Worm (Caenorhabditis elegans) whole organism, young adult: Measurements from ENCODE around the gene Y69A2AR.24.
A peak's percentile ranks its signal among the peaks of the same experiment; 100 is the strongest.

Source experiments
- B0019.2 ChIP-seq: fragments of 200-800 bp; sonication (Bioruptor generic); conservative IDR thresholded peaks from 2 replicates; pipeline ENCODE4 v1.3.6; 2022; ENCODE audit warnings: missing genetic modification reagents, missing genetic modification characterization, missing compliant biosample characterization
- B0035.1 ChIP-seq: sonication (generic microtip); optimal IDR thresholded peaks from 2 replicates; lab custom pipeline; 2016; ENCODE audit warnings: missing genetic modification characterization, mild to moderate bottlenecking, missing compliant biosample characterization, missing genotype, missing genetic modification reagents
- B0336.3 ChIP-seq: fragments of 200-800 bp; sonication (Bioruptor generic); IDR thresholded peaks from 2 replicates; pipeline ENCODE4 v1.3.6; 2022; ENCODE audit warnings: missing genetic modification characterization, missing compliant biosample characterization
- C06A6.2 ChIP-seq: fragments of 200-800 bp; sonication (Bioruptor generic); conservative IDR thresholded peaks from 2 replicates; pipeline ENCODE4 v1.3.6; 2022; ENCODE audit warnings: missing genetic modification characterization, missing compliant biosample characterization
- F10E7.11 ChIP-seq: sonication (generic microtip); optimal IDR thresholded peaks from 2 replicates; lab custom pipeline; 2017; ENCODE audit warnings: mild to moderate bottlenecking, missing genetic modification characterization, moderate library complexity, missing compliant biosample characterization
- F33H1.4 ChIP-seq: fragments of 200-800 bp; sonication (Bioruptor generic); IDR thresholded peaks from 2 replicates; pipeline ENCODE4 v1.3.6; 2022; ENCODE audit warnings: missing genetic modification reagents, missing genetic modification characterization, missing compliant biosample characterization
- F37B4.10 ChIP-seq: fragments of 200-800 bp; sonication (Bioruptor generic); IDR thresholded peaks from 2 replicates; pipeline ENCODE4 v1.3.6; 2022; ENCODE audit warnings: missing genetic modification characterization, missing compliant biosample characterization
- F55B11.4 ChIP-seq: sonication (generic microtip); optimal IDR thresholded peaks from 2 replicates; lab custom pipeline; 2016; ENCODE audit warnings: missing compliant biosample characterization, missing genetic modification characterization, borderline replicate concordance; ENCODE audit not compliant: insufficient read depth
- Y79H2A.3 ChIP-seq: fragments of 200-800 bp; sonication (Bioruptor generic); conservative IDR thresholded peaks from 2 replicates; pipeline ENCODE4 v1.3.6; 2022; ENCODE audit warnings: missing genetic modification reagents, missing genetic modification characterization, missing compliant biosample characterization
- Y95B8A.8 ChIP-seq: fragments of 200-800 bp; sonication (Bioruptor generic); IDR thresholded peaks from 2 replicates; pipeline ENCODE4 v1.3.6; 2022; ENCODE audit warnings: missing genetic modification reagents, missing genetic modification characterization, missing compliant biosample characterization
- akir-1 ChIP-seq: fragments of 200-800 bp; sonication (Bioruptor generic); optimal IDR thresholded peaks from 2 replicates; lab custom pipeline; 2018; ENCODE audit warnings: mild to moderate bottlenecking, missing genetic modification characterization, moderate library complexity, missing compliant biosample characterization
- aptf-3 ChIP-seq: fragments of 200-800 bp; sonication (Bioruptor generic); IDR thresholded peaks from 2 replicates; pipeline ENCODE4 v1.3.6; 2022; ENCODE audit warnings: missing genetic modification characterization, missing compliant biosample characterization
- athp-1 ChIP-seq: sonication (generic microtip); optimal IDR thresholded peaks from 2 replicates; lab custom pipeline; 2017; ENCODE audit warnings: mild to moderate bottlenecking, missing genetic modification characterization, missing compliant biosample characterization
- attf-3 ChIP-seq: fragments of 200-800 bp; sonication (Bioruptor generic); conservative IDR thresholded peaks from 2 replicates; pipeline ENCODE4 v1.3.6; 2022; ENCODE audit warnings: missing genetic modification reagents, missing genetic modification characterization, missing compliant biosample characterization
- bed-2 ChIP-seq: fragments of 200-800 bp; sonication (Bioruptor generic); IDR thresholded peaks from 2 replicates; pipeline ENCODE4 v1.3.6; 2022; ENCODE audit warnings: missing genetic modification reagents, missing genetic modification characterization, missing compliant biosample characterization
- cebp-1 ChIP-seq, 2 experiments: fragments of 200-800 bp in 1 of 2; sonication (Bioruptor generic) in 1 of 2; sonication (generic microtip) in 1 of 2; IDR thresholded peaks in 1 of 2; optimal IDR thresholded peaks in 1 of 2; 2 replicates each; pipeline versions ENCODE4 v1.3.6 to Lab custom; 2017 to 2022; ENCODE audit warnings: missing compliant biosample characterization in 2 of 2, missing genetic modification characterization in 2 of 2, mild to moderate bottlenecking in 1 of 2, missing genetic modification reagents in 1 of 2, moderate library complexity in 1 of 2
- cebp-2 ChIP-seq: fragments of 200-800 bp; sonication (Bioruptor generic); IDR thresholded peaks from 2 replicates; pipeline ENCODE4 v1.3.6; 2022; ENCODE audit warnings: missing genetic modification characterization, missing compliant biosample characterization
- ceh-58 ChIP-seq: fragments of 200-800 bp; sonication (Bioruptor generic); IDR thresholded peaks from 2 replicates; pipeline ENCODE4 v1.3.6; 2022; ENCODE audit warnings: missing genetic modification characterization, missing compliant biosample characterization
- ceh-79 ChIP-seq: sonication (generic microtip); optimal IDR thresholded peaks from 2 replicates; lab custom pipeline; 2017; ENCODE audit warnings: mild to moderate bottlenecking, missing genetic modification characterization, missing compliant biosample characterization
- ceh-91 ChIP-seq: fragments of 200-800 bp; sonication (Bioruptor generic); IDR thresholded peaks from 2 replicates; pipeline ENCODE4 v1.3.6; 2022; ENCODE audit warnings: missing genetic modification reagents, missing genetic modification characterization, missing compliant biosample characterization
- fkh-3 ChIP-seq: sonication (generic microtip); optimal IDR thresholded peaks from 2 replicates; lab custom pipeline; 2016; ENCODE audit warnings: mild to moderate bottlenecking, missing genetic modification characterization, missing compliant biosample characterization
- gei-17 ChIP-seq: fragments of 200-800 bp; sonication (Bioruptor generic); optimal IDR thresholded peaks from 2 replicates; lab custom pipeline; 2018; ENCODE audit warnings: mild to moderate bottlenecking, missing genetic modification characterization, missing compliant biosample characterization
- hrde-1 ChIP-seq: sonication (generic microtip); optimal IDR thresholded peaks from 2 replicates; lab custom pipeline; 2016; ENCODE audit warnings: missing genetic modification characterization, mild to moderate bottlenecking, missing compliant biosample characterization, moderate library complexity, missing genotype, missing genetic modification reagents, borderline replicate concordance
- hsf-1 ChIP-seq: fragments of 200-800 bp; sonication (Bioruptor generic); IDR thresholded peaks from 2 replicates; pipeline ENCODE4 v1.3.6; 2022; ENCODE audit warnings: missing genetic modification reagents, missing genetic modification characterization, missing compliant biosample characterization
- let-526 ChIP-seq: fragments of 200-800 bp; sonication (Bioruptor generic); IDR thresholded peaks from 2 replicates; pipeline ENCODE4 v1.3.6; 2022; ENCODE audit warnings: missing genetic modification reagents, missing genetic modification characterization, missing compliant biosample characterization
- let-607 ChIP-seq, 2 experiments: fragments of 200-800 bp in 1 of 2; sonication (Bioruptor generic) in 1 of 2; sonication (generic microtip) in 1 of 2; optimal IDR thresholded peaks; 2 replicates each; lab custom pipeline; 2016 to 2018; ENCODE audit warnings: mild to moderate bottlenecking in 2 of 2, missing compliant biosample characterization in 2 of 2, missing genetic modification characterization in 2 of 2, moderate library complexity in 2 of 2, missing genotype in 1 of 2
- lin-26 ChIP-seq: fragments of 200-800 bp; sonication (Bioruptor generic); IDR thresholded peaks from 2 replicates; pipeline ENCODE4 v1.3.6; 2022; ENCODE audit warnings: missing genetic modification reagents, missing genetic modification characterization, missing compliant biosample characterization
- lin-40 ChIP-seq: sonication (generic microtip); optimal IDR thresholded peaks from 2 replicates; lab custom pipeline; 2016; ENCODE audit warnings: missing genetic modification characterization, mild to moderate bottlenecking, missing compliant biosample characterization, missing genotype, missing genetic modification reagents
- lir-1 ChIP-seq: fragments of 200-800 bp; sonication (Bioruptor generic); conservative IDR thresholded peaks from 2 replicates; pipeline ENCODE4 v1.3.6; 2022; ENCODE audit warnings: missing genetic modification reagents, missing genetic modification characterization, missing compliant biosample characterization
- lsy-27 ChIP-seq: sonication (generic microtip); optimal IDR thresholded peaks from 2 replicates; lab custom pipeline; 2017; ENCODE audit warnings: missing genetic modification characterization, mild to moderate bottlenecking, missing compliant biosample characterization, antibody characterized with exemption, missing genotype, borderline replicate concordance; ENCODE audit not compliant: insufficient read depth
- mel-28 ChIP-seq: sonication (generic microtip); optimal IDR thresholded peaks from 2 replicates; lab custom pipeline; 2016; ENCODE audit warnings: borderline replicate concordance, mild to moderate bottlenecking, missing genetic modification characterization, missing compliant biosample characterization
- mxl-1 ChIP-seq: sonication (generic microtip); optimal IDR thresholded peaks from 2 replicates; lab custom pipeline; 2016; ENCODE audit warnings: missing genetic modification characterization, missing compliant biosample characterization
- nhr-120 ChIP-seq: fragments of 200-800 bp; sonication (Bioruptor generic); IDR thresholded peaks from 2 replicates; pipeline ENCODE4 v1.3.6; 2022; ENCODE audit warnings: missing genetic modification characterization, missing compliant biosample characterization
- pbrm-1 ChIP-seq: fragments of 200-800 bp; sonication (Bioruptor generic); IDR thresholded peaks from 2 replicates; pipeline ENCODE4 v1.3.6; 2022; ENCODE audit warnings: missing genetic modification reagents, missing genetic modification characterization, missing compliant biosample characterization
- rcor-1 ChIP-seq: fragments of 200-800 bp; sonication (Bioruptor generic); IDR thresholded peaks from 2 replicates; pipeline ENCODE4 v1.3.6; 2022; ENCODE audit warnings: missing genetic modification reagents, missing genetic modification characterization, missing compliant biosample characterization
- sdz-38 ChIP-seq: sonication (generic microtip); optimal IDR thresholded peaks from 2 replicates; lab custom pipeline; 2016; ENCODE audit warnings: missing genotype, missing genetic modification characterization, missing compliant biosample characterization
- snpc-1.1 ChIP-seq: sonication (generic microtip); optimal IDR thresholded peaks from 2 replicates; lab custom pipeline; 2017; ENCODE audit warnings: missing genetic modification characterization, mild to moderate bottlenecking, missing compliant biosample characterization, antibody characterized with exemption, moderate library complexity, missing genotype, missing genetic modification reagents; ENCODE audit not compliant: insufficient read depth
- snpc-4 ChIP-seq, 5 experiments: fragments of 150-350 bp in 1 of 5; sonication (generic microtip) in 4 of 5; optimal IDR thresholded peaks; 2 replicates each; lab custom pipeline; 2014 to 2018; ENCODE audit warnings: missing genetic modification characterization in 5 of 5, missing biosample characterization in 3 of 5, antibody characterized with exemption in 2 of 5, mild to moderate bottlenecking in 2 of 5, missing compliant biosample characterization in 2 of 5, missing genotype in 2 of 5, moderate library complexity in 2 of 5, missing genetic modification reagents in 1 of 5
- tlf-1 ChIP-seq: fragments of 200-800 bp; sonication (Bioruptor generic); optimal IDR thresholded peaks from 2 replicates; lab custom pipeline; 2018; ENCODE audit warnings: mild to moderate bottlenecking, missing genetic modification characterization, missing compliant biosample characterization
- unc-62 ChIP-seq: fragments of 150-350 bp; optimal IDR thresholded peaks from 2 replicates; lab custom pipeline; 2014; ENCODE audit warnings: missing biosample characterization, missing genetic modification reagents, missing genetic modification characterization
- zfh-2 ChIP-seq: fragments of 200-800 bp; sonication (Bioruptor generic); conservative IDR thresholded peaks from 2 replicates; pipeline ENCODE4 v1.3.6; 2022; ENCODE audit warnings: missing genetic modification reagents, missing genetic modification characterization, missing compliant biosample characterization
- ztf-25 ChIP-seq: fragments of 200-800 bp; sonication (Bioruptor generic); IDR thresholded peaks from 2 replicates; pipeline ENCODE4 v1.3.6; 2022; ENCODE audit warnings: missing genetic modification reagents, missing genetic modification characterization, missing compliant biosample characterization
- ztf-26 ChIP-seq: sonication (generic microtip); optimal IDR thresholded peaks from 2 replicates; lab custom pipeline; 2017; ENCODE audit warnings: missing genetic modification characterization, missing compliant biosample characterization

The Y69A2AR.24 gene

ce11 chrIV:2607513-2608101, 43.7 kb upstream of the Y69A2AR.24 start, which contains the start of gene vamp-7 (continued):
- TF ChIP-seq nhr-120 (GFP tag; lab: Robert Waterston, UW) (no peak), akir-1 (GFP tag; lab: Kevin White, UChicago) (no peak), pbrm-1 (GFP tag; lab: Robert Waterston, UW) (peak; percentile 44; the same call in 1 of the 2 replicates), lin-40 (no peak), Y79H2A.3 (GFP tag; lab: Robert Waterston, UW) (no peak), C06A6.2 (GFP tag; lab: Robert Waterston, UW) (no peak), ztf-26 (tag; lab: Kevin White, UChicago) (no peak), tlf-1 (GFP tag; lab: Kevin White, UChicago) (peak; percentile 55), F10E7.11 (tag; lab: Kevin White, UChicago) (peak; percentile 49), rcor-1 (GFP tag; lab: Robert Waterston, UW) (0 out of 2 replicates have a peak, but pooled peaks have one; percentile 18), B0019.2 (no peak), hsf-1 (GFP tag; lab: Robert Waterston, UW) (peak; percentile 65), B0035.1 (tag; lab: Kevin White, UChicago) (no peak), gei-17 (GFP tag; lab: Kevin White, UChicago) (no peak), cebp-1 (GFP tag; IDR thresholded peaks at IDR 0.05; lab: Robert Waterston, UW) (no peak), cebp-1 (tag; optimal IDR thresholded peaks at IDR 0.05; lab: Kevin White, UChicago) (peak; percentile 42), F55B11.4 (tag; lab: Kevin White, UChicago) (no peak), zfh-2 (GFP tag; lab: Robert Waterston, UW) (no peak), lir-1 (GFP tag; lab: Robert Waterston, UW) (no peak), aptf-3 (GFP tag; lab: Robert Waterston, UW) (no peak), let-607 (tag; optimal IDR thresholded peaks at IDR 0.05; lab: Kevin White, UChicago) (no peak), F37B4.10 (no peak), snpc-4 (GFP tag; optimal IDR thresholded peaks at IDR 0.05; lab: Kevin White, UChicago) (no peak), snpc-4 (tag; optimal IDR thresholded peaks at IDR 0.05; lab: Kevin White, UChicago) (no peak), sdz-38 (tag; lab: Kevin White, UChicago) (no peak), attf-3 (GFP tag; lab: Robert Waterston, UW) (peak; percentile 55; the same call in 1 of the 2 replicates), B0336.3 (GFP tag; lab: Robert Waterston, UW) (0 out of 2 replicates have a peak, but pooled peaks have one; percentile 15), mxl-1 (tag; lab: Kevin White, UChicago) (no peak), F33H1.4 (GFP tag; lab: Robert Waterston, UW) (peak; percentile 91), mel-28 (peak; percentile 37)

ce11 chrIV:2606572-2606971, 42.7 kb upstream of the Y69A2AR.24 start:
- TF ChIP-seq hrde-1 (tag; lab: Kevin White, UChicago) = no peak
- TF ChIP-seq lsy-27 = no peak
- TF ChIP-seq cebp-2 (GFP tag; lab: Robert Waterston, UW) = no peak

ce11 chrIV:2603556-2604021, 39.7 kb upstream of the Y69A2AR.24 start:
- TF ChIP-seq lin-26 = peak; percentile 83
- no peak for TF ChIP-seq athp-1
- TF ChIP-seq C06A6.2 (GFP tag; lab: Robert Waterston, UW) = no peak
- TF ChIP-seq fkh-3 (tag; lab: Kevin White, UChicago) = no peak
- 0 out of 2 replicates have a peak, but pooled peaks have one; percentile 16 for TF ChIP-seq Y95B8A.8 (GFP tag; lab: Robert Waterston, UW)
- no peak for TF ChIP-seq let-526
- TF ChIP-seq B0035.1 (tag; lab: Kevin White, UChicago) = no peak
- TF ChIP-seq ceh-58 (GFP tag; lab: Robert Waterston, UW) = no peak
- TF ChIP-seq ztf-25 (GFP tag; lab: Robert Waterston, UW) = no peak
- TF ChIP-seq hrde-1 (tag; lab: Kevin White, UChicago) = no peak
- no peak for TF ChIP-seq cebp-2 (GFP tag; lab: Robert Waterston, UW)
- 0 out of 2 replicates have a peak, but pooled peaks have one; percentile 49 for TF ChIP-seq bed-2 (GFP tag; lab: Robert Waterston, UW)
- no peak for TF ChIP-seq unc-62
- TF ChIP-seq ceh-79 = no peak
- TF ChIP-seq akir-1 (GFP tag; lab: Kevin White, UChicago) = no peak
- TF ChIP-seq ceh-91 (GFP tag; lab: Robert Waterston, UW) = peak; percentile 46; the same call in 1 of the 2 replicates
- no peak for TF ChIP-seq snpc-1.1
